Worm (Caenorhabditis elegans) whole organism, L4 larva: ENCODE measurements around the gene mes-2.

ENCODE experiments used
- D1046.2 ChIP-seq: fragments of 200-800 bp; sonication (Bioruptor generic); IDR thresholded peaks from 2 replicates; pipeline ENCODE4 v1.3.6; 2022; ENCODE audit warnings: missing genetic modification characterization, missing compliant biosample characterization
- F10B5.3 ChIP-seq: sonication (generic microtip); optimal IDR thresholded peaks from 2 replicates; lab custom pipeline; 2016; ENCODE audit warnings: mild to moderate bottlenecking, missing genetic modification characterization, missing compliant biosample characterization
- F37D6.2 ChIP-seq: sonication (generic microtip); optimal IDR thresholded peaks from 2 replicates; lab custom pipeline; 2016; ENCODE audit warnings: mild to moderate bottlenecking, missing genetic modification characterization, missing compliant biosample characterization
- F44E2.7 ChIP-seq: fragments of 200-800 bp; sonication (Bioruptor generic); IDR thresholded peaks from 2 replicates; pipeline ENCODE4 v2.1.2; 2022; ENCODE audit warnings: missing genetic modification characterization, missing compliant biosample characterization
- F49E8.2 ChIP-seq: sonication (generic microtip); optimal IDR thresholded peaks from 2 replicates; lab custom pipeline; 2016; ENCODE audit warnings: missing compliant biosample characterization, mild to moderate bottlenecking, missing genetic modification characterization, borderline replicate concordance
- R02D3.7 ChIP-seq: fragments of 150-350 bp; sonication (generic microtip); optimal IDR thresholded peaks from 3 replicates; lab custom pipeline; 2014; ENCODE audit warnings: missing biosample characterization, missing genetic modification characterization
- Y75B8A.6 ChIP-seq: fragments of 200-800 bp; sonication (Bioruptor generic); IDR thresholded peaks from 2 replicates; pipeline ENCODE4 v1.3.6; 2022; ENCODE audit warnings: missing genetic modification reagents, missing genetic modification characterization, missing compliant biosample characterization
- ZK546.5 ChIP-seq, 2 experiments: sonication (generic microtip); optimal IDR thresholded peaks; 2 replicates each; lab custom pipeline; 2017; ENCODE audit warnings: missing biosample characterization in 2 of 2, missing genetic modification characterization in 2 of 2
- aha-1 ChIP-seq: fragments of 150-350 bp; peaks from one replicate; lab custom pipeline; 2014; ENCODE audit warnings: missing biosample characterization, missing genetic modification characterization
- aly-2 ChIP-seq: sonication (generic microtip); optimal IDR thresholded peaks from 2 replicates; lab custom pipeline; 2018; ENCODE audit warnings: missing biosample characterization, missing genetic modification characterization
- ceh-32 ChIP-seq: sonication (generic microtip); optimal IDR thresholded peaks from 2 replicates; lab custom pipeline; 2016; ENCODE audit warnings: mild to moderate bottlenecking, missing genetic modification characterization, missing compliant biosample characterization; ENCODE audit not compliant: poor library complexity
- ceh-62 ChIP-seq: sonication (generic microtip); optimal IDR thresholded peaks from 2 replicates; lab custom pipeline; 2017; ENCODE audit warnings: missing biosample characterization, missing genetic modification characterization
- cey-2 ChIP-seq: sonication (generic microtip); optimal IDR thresholded peaks from 3 replicates; lab custom pipeline; 2017; ENCODE audit warnings: missing genetic modification characterization, mild to moderate bottlenecking, missing compliant biosample characterization, antibody characterized with exemption, borderline replicate concordance; ENCODE audit not compliant: insufficient read depth
- daf-12 ChIP-seq: fragments of 150-350 bp; optimal IDR thresholded peaks from 2 replicates; lab custom pipeline; 2014; ENCODE audit warnings: missing biosample characterization, missing genetic modification reagents, missing genetic modification characterization
- dpl-1 ChIP-seq: fragments of 150-350 bp; optimal IDR thresholded peaks from 2 replicates; lab custom pipeline; 2014; ENCODE audit warnings: missing biosample characterization, missing genetic modification reagents, missing genetic modification characterization
- duxl-1 ChIP-seq: sonication (generic microtip); optimal IDR thresholded peaks from 2 replicates; lab custom pipeline; 2016; ENCODE audit warnings: mild to moderate bottlenecking, missing genetic modification characterization, moderate library complexity, missing compliant biosample characterization; ENCODE audit not compliant: poor library complexity
- egl-43 ChIP-seq: fragments of 200-800 bp; sonication (Bioruptor generic); IDR thresholded peaks from 2 replicates; pipeline ENCODE4 v1.3.6; 2022; ENCODE audit warnings: missing genetic modification reagents, missing genetic modification characterization, missing compliant biosample characterization
- fkh-10 ChIP-seq: fragments of 150-350 bp; optimal IDR thresholded peaks from 2 replicates; lab custom pipeline; 2014; ENCODE audit warnings: missing biosample characterization, missing genetic modification reagents, missing genetic modification characterization
- hif-1 ChIP-seq, 2 experiments: sonication (generic microtip); optimal IDR thresholded peaks; 2 replicates each; lab custom pipeline; 2016 to 2017; ENCODE audit warnings: missing compliant biosample characterization in 2 of 2, missing genetic modification characterization in 2 of 2, missing genetic modification reagents in 2 of 2, missing genotype in 2 of 2, mild to moderate bottlenecking in 1 of 2
- jun-1 ChIP-seq: fragments of 150-350 bp; optimal IDR thresholded peaks from 2 replicates; lab custom pipeline; 2014; ENCODE audit warnings: missing biosample characterization, missing genetic modification reagents, missing genetic modification characterization
- mdl-1 ChIP-seq, 2 experiments: fragments of 150-350 bp in 1 of 2; sonication (generic microtip) in 1 of 2; optimal IDR thresholded peaks; 2 replicates each; lab custom pipeline; 2014 to 2017; ENCODE audit warnings: missing biosample characterization in 2 of 2, missing genetic modification characterization in 2 of 2
- mxl-3 ChIP-seq: fragments of 200-800 bp; sonication (Bioruptor generic); optimal IDR thresholded peaks from 2 replicates; lab custom pipeline; 2018; ENCODE audit warnings: mild to moderate bottlenecking, missing genetic modification characterization, missing compliant biosample characterization
- nhr-10 ChIP-seq: fragments of 150-350 bp; optimal IDR thresholded peaks from 2 replicates; lab custom pipeline; 2014; ENCODE audit warnings: missing biosample characterization, missing genetic modification characterization
- nhr-11 ChIP-seq: fragments of 150-350 bp; optimal IDR thresholded peaks from 2 replicates; lab custom pipeline; 2014; ENCODE audit warnings: missing biosample characterization, missing genetic modification characterization
- nhr-25 ChIP-seq: sonication (generic microtip); optimal IDR thresholded peaks from 2 replicates; lab custom pipeline; 2017; ENCODE audit warnings: missing genetic modification characterization, mild to moderate bottlenecking, missing compliant biosample characterization, antibody characterized with exemption, moderate library complexity, borderline replicate concordance; ENCODE audit not compliant: insufficient read depth
- nhr-41 ChIP-seq: fragments of 200-800 bp; sonication (Bioruptor generic); IDR thresholded peaks from 2 replicates; pipeline ENCODE4 v1.3.6; 2022; ENCODE audit warnings: missing genetic modification reagents, missing genetic modification characterization, missing compliant biosample characterization
- nhr-42 ChIP-seq: fragments of 200-800 bp; sonication (Bioruptor generic); IDR thresholded peaks from 2 replicates; pipeline ENCODE4 v1.3.6; 2022; ENCODE audit warnings: missing genetic modification characterization, missing compliant biosample characterization
- nhr-48 ChIP-seq: sonication (generic microtip); optimal IDR thresholded peaks from 2 replicates; lab custom pipeline; 2016; ENCODE audit warnings: mild to moderate bottlenecking, missing genetic modification characterization, missing compliant biosample characterization
- nhr-6 ChIP-seq: fragments of 150-350 bp; optimal IDR thresholded peaks from 2 replicates; lab custom pipeline; 2014; ENCODE audit warnings: missing biosample characterization, missing genetic modification characterization
- nhr-76 ChIP-seq: fragments of 150-350 bp; optimal IDR thresholded peaks from 2 replicates; lab custom pipeline; 2014; ENCODE audit warnings: missing biosample characterization, missing genetic modification characterization
- nhr-77 ChIP-seq: fragments of 150-350 bp; optimal IDR thresholded peaks from 2 replicates; lab custom pipeline; 2014; ENCODE audit warnings: missing biosample characterization, missing genetic modification characterization
- pha-4 ChIP-seq, 2 experiments: fragments of 150-350 bp in 1 of 2; fragments of 200-800 bp in 1 of 2; sonication (Bioruptor generic) in 1 of 2; IDR thresholded peaks in 1 of 2; optimal IDR thresholded peaks in 1 of 2; 2 replicates each; pipeline versions ENCODE4 v1.3.6 to Lab custom; 2014 to 2022; ENCODE audit warnings: missing genetic modification characterization in 2 of 2, missing genetic modification reagents in 2 of 2, missing biosample characterization in 1 of 2, missing compliant biosample characterization in 1 of 2
- saeg-2 ChIP-seq: fragments of 200-800 bp; sonication (Bioruptor generic); IDR thresholded peaks from 2 replicates; pipeline ENCODE4 v1.3.6; 2022; ENCODE audit warnings: missing genetic modification reagents, missing genetic modification characterization, missing compliant biosample characterization
- sdz-12 ChIP-seq: fragments of 200-800 bp; sonication (Bioruptor generic); optimal IDR thresholded peaks from 2 replicates; lab custom pipeline; 2018; ENCODE audit warnings: mild to moderate bottlenecking, missing genetic modification characterization, missing compliant biosample characterization
- set-16 ChIP-seq: fragments of 200-800 bp; sonication (Bioruptor generic); IDR thresholded peaks from 2 replicates; pipeline ENCODE4 v1.3.6; 2022; ENCODE audit warnings: missing genetic modification reagents, missing genetic modification characterization, missing compliant biosample characterization
- skn-1 ChIP-seq: fragments of 150-350 bp; optimal IDR thresholded peaks from 2 replicates; lab custom pipeline; 2014; ENCODE audit warnings: missing biosample characterization, missing genetic modification characterization
- snpc-4 ChIP-seq: fragments of 150-350 bp; optimal IDR thresholded peaks from 2 replicates; lab custom pipeline; 2014; ENCODE audit warnings: missing biosample characterization, missing genetic modification characterization
- unc-130 ChIP-seq: sonication (generic microtip); optimal IDR thresholded peaks from 2 replicates; lab custom pipeline; 2016; ENCODE audit warnings: missing genetic modification reagents, missing genetic modification characterization, missing compliant biosample characterization
- unc-62 ChIP-seq, 3 experiments: fragments of 150-350 bp in 1 of 3; sonication (generic microtip); optimal IDR thresholded peaks in 2 of 3; peaks in 1 of 3; 1 replicate in 1 of 3; 2 replicates in 2 of 3; lab custom pipeline; 2014 to 2017; ENCODE audit warnings: missing biosample characterization in 3 of 3, missing genetic modification characterization in 3 of 3, missing genetic modification reagents in 3 of 3, missing genotype in 1 of 3
- zag-1 ChIP-seq: fragments of 150-350 bp; optimal IDR thresholded peaks from 2 replicates; lab custom pipeline; 2014; ENCODE audit warnings: missing biosample characterization, missing genetic modification characterization
- zip-11 ChIP-seq: fragments of 200-800 bp; sonication (Bioruptor generic); IDR thresholded peaks from 2 replicates; pipeline ENCODE4 v1.3.6; 2022; ENCODE audit warnings: missing genetic modification characterization, missing compliant biosample characterization
- zip-2 ChIP-seq: fragments of 150-350 bp; optimal IDR thresholded peaks from 2 replicates; lab custom pipeline; 2014; ENCODE audit warnings: missing biosample characterization, missing genetic modification characterization
- ztf-7 ChIP-seq: fragments of 150-350 bp; optimal IDR thresholded peaks from 2 replicates; lab custom pipeline; 2014; ENCODE audit warnings: missing biosample characterization, missing genetic modification characterization

mes-2 gene

DNA sequence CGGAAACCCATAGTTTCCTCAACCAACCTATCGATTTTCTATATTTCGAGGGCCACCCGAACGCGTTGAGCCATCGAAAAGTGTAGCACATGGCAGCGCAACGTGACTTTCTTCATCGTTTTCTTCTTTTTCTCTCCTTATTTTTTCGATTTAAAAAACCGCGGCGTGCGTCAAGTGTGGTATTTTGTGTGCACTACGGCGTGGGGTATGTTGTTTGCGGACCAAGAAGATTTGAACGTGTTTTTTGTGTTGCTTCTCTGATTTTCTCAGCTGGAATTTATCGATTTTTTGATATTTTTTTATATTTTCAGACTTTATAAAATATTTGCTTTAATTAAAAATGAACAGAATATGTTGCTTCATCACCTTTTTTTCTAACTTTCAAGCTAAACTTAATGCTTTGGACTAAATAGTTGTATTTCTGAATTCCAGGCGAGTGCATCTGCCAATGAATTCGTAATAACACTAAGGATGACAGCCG is 25.8 kb upstream of the mes-2 start, which contains the start of the genes agl-1 and pfs-2 (continued):
- TF ChIP-seq dpl-1 (GFP tag; lab: Kevin White, UChicago) (peak; percentile 93), ceh-62 (no peak), nhr-42 (GFP tag; lab: Robert Waterston, UW) (no peak; the same call in 1 of the 2 replicates), cey-2 (no peak), pha-4 (GFP tag; IDR thresholded peaks at IDR 0.05; lab: Robert Waterston, UW) (no peak), pha-4 (tag; optimal IDR thresholded peaks at IDR 0.05; lab: Kevin White, UChicago) (peak; percentile 65), nhr-25 (tag; lab: Kevin White, UChicago) (no peak), jun-1 (tag; lab: Kevin White, UChicago) (no peak), mdl-1 (tag; optimal IDR thresholded peaks at IDR 0.05; lab: Kevin White, UChicago) (peak; percentile 10 to 85), saeg-2 (GFP tag; lab: Robert Waterston, UW) (no peak), daf-12 (tag; lab: Kevin White, UChicago) (no peak), F37D6.2 (tag; lab: Kevin White, UChicago) (peak; percentile 9), aly-2 (tag; lab: Kevin White, UChicago) (no peak), sdz-12 (GFP tag; lab: Kevin White, UChicago) (no peak), F49E8.2 (tag; lab: Kevin White, UChicago) (no peak), zip-2 (tag; lab: Kevin White, UChicago) (no peak), ZK546.5 (tag; optimal IDR thresholded peaks at IDR 0.05; lab: Kevin White, UChicago) (peak in 1 of 2 experiments; percentile 58), ceh-32 (no peak), nhr-11 (tag; lab: Kevin White, UChicago) (peak; percentile 47), nhr-6 (no peak), hif-1 (tag; optimal IDR thresholded peaks at IDR 0.05; lab: Kevin White, UChicago) (peak in 1 of 2 experiments; percentile 96), D1046.2 (no peak), nhr-10 (tag; lab: Kevin White, UChicago) (no peak), unc-130 (no peak), F44E2.7 (GFP tag; lab: Robert Waterston, UW) (no peak), zag-1 (tag; lab: Kevin White, UChicago) (no peak), nhr-76 (tag; lab: Kevin White, UChicago) (no peak), nhr-77 (tag; lab: Kevin White, UChicago) (peak; percentile 64), ztf-7 (tag; lab: Kevin White, UChicago) (no peak)

- TF ChIP-seq nhr-48 = no peak
- peak in 1 of 2 experiments; percentile 77 for TF ChIP-seq unc-62 (GFP tag; optimal IDR thresholded peaks at IDR 0.05 in 1 of 2; lab: Kevin White, UChicago)
- no peak for TF ChIP-seq unc-62 (tag; optimal IDR thresholded peaks at IDR 0.05; lab: Kevin White, UChicago)
- peak; percentile 83 for TF ChIP-seq aha-1 (tag; lab: Kevin White, UChicago)
These were observed 24.8 kb upstream of the mes-2 start for ce11 chrII:14359007-14359406.

ce11 chrII:14360675-14361074 is 23.1 kb upstream of the mes-2 start:
- TF ChIP-seq D1046.2 (0 out of 2 replicates have a peak, but pooled peaks have one; percentile 33), nhr-42 (GFP tag; lab: Robert Waterston, UW) (0 out of 2 replicates have a peak, but pooled peaks have one; percentile 4), egl-43 (0 out of 2 replicates have a peak, but pooled peaks have one; percentile 27), set-16 (GFP tag; lab: Robert Waterston, UW) (peak; percentile 53; the same call in 1 of the 2 replicates), fkh-10 (GFP tag; lab: Kevin White, UChicago) (no peak)

DNA sequence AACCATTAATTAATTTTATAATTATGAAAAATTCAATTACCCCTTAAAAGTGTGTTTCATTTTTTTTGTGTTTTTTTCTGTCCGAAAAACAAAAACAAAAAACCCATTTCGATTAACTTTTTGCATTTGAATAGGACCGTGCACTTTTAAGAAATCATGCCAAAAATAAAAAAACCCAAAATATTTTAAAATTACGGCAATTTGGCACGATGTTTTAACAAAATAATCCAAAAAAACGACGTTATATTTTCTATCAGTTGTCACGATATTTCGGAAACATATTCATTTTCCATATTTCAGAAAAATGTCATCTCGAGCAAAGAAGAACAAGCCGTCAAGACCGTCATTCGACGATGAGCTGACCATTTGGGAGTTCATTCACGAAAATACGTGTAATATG is 22.1 kb upstream of the mes-2 start, which contains the start of gene tebp-1:
tebp-1 (plus strand) TSS at position 301 of the 400 bp plus-strand sequence.
- no peak for TF ChIP-seq Y75B8A.6
- no peak for TF ChIP-seq mxl-3 (GFP tag; lab: Kevin White, UChicago)
- no peak for TF ChIP-seq duxl-1
- no peak for TF ChIP-seq F44E2.7 (GFP tag; lab: Robert Waterston, UW)
- no peak for TF ChIP-seq nhr-41 (GFP tag; lab: Robert Waterston, UW)
- TF ChIP-seq saeg-2 (GFP tag; lab: Robert Waterston, UW) = no peak
- no peak for TF ChIP-seq skn-1 (tag; lab: Kevin White, UChicago)
- TF ChIP-seq F10B5.3 (tag; lab: Kevin White, UChicago) = no peak
- no peak for TF ChIP-seq zip-11
- no peak for TF ChIP-seq snpc-4
- TF ChIP-seq R02D3.7 = no peak
- TF ChIP-seq, all 104 proteins: peak for 0
